Fruit fly (Drosophila melanogaster) whole organism, pupa: ENCODE data around the gene Rab26.

ENCODE experiments used
- CG10348 ChIP-seq: fragments of 200-800 bp; sonication (Bioruptor generic); IDR thresholded peaks from 2 replicates; pipeline ENCODE4 v1.3.6; 2022; ENCODE audit warnings: missing biosample characterization, missing genetic modification characterization
- CG12605 ChIP-seq: fragments of 200-800 bp; sonication (Bioruptor generic); IDR thresholded peaks from 2 replicates; pipeline ENCODE4 v1.3.6; 2022; ENCODE audit warnings: missing biosample characterization, missing genetic modification characterization
- CG13204 ChIP-seq: fragments of 200-800 bp; sonication (Bioruptor generic); optimal IDR thresholded peaks from 2 replicates; lab custom pipeline; 2018; ENCODE audit warnings: missing biosample characterization, mild to moderate bottlenecking, missing genetic modification characterization, moderate library complexity
- CG14655 ChIP-seq: fragments of 200-800 bp; sonication (Bioruptor generic); optimal IDR thresholded peaks from 3 replicates; lab custom pipeline; 2017; ENCODE audit warnings: mild to moderate bottlenecking, missing biosample characterization, missing genetic modification reagents, missing genetic modification characterization
- CG15710 ChIP-seq: fragments of 200-800 bp; sonication (Bioruptor generic); optimal IDR thresholded peaks from 2 replicates; lab custom pipeline; 2018; ENCODE audit warnings: missing biosample characterization, mild to moderate bottlenecking, missing genetic modification characterization, moderate library complexity
- CG17806 ChIP-seq: fragments of 200-800 bp; sonication (Bioruptor generic); optimal IDR thresholded peaks from 2 replicates; lab custom pipeline; 2018; ENCODE audit warnings: missing biosample characterization, mild to moderate bottlenecking, missing genetic modification characterization, moderate library complexity
- CG32121 ChIP-seq: fragments of 200-800 bp; sonication (Bioruptor generic); IDR thresholded peaks from 2 replicates; pipeline ENCODE4 v1.3.6; 2022; ENCODE audit warnings: missing biosample characterization, missing genetic modification characterization
- CG34367 ChIP-seq: fragments of 200-800 bp; sonication (Bioruptor generic); optimal IDR thresholded peaks from 2 replicates; lab custom pipeline; 2018; ENCODE audit warnings: missing biosample characterization, mild to moderate bottlenecking, missing genetic modification characterization
- CG4496 ChIP-seq: fragments of 200-800 bp; sonication (Bioruptor generic); IDR thresholded peaks from 3 replicates; pipeline ENCODE4 v1.3.6; 2022; ENCODE audit warnings: missing biosample characterization, missing genetic modification characterization
- CG8159 ChIP-seq: fragments of 200-800 bp; sonication (Bioruptor generic); optimal IDR thresholded peaks from 3 replicates; lab custom pipeline; 2018; ENCODE audit warnings: missing biosample characterization, mild to moderate bottlenecking, missing genetic modification characterization, moderate library complexity
- CG8301 ChIP-seq: fragments of 200-800 bp; sonication (Bioruptor generic); optimal IDR thresholded peaks from 2 replicates; lab custom pipeline; 2018; ENCODE audit warnings: missing biosample characterization, mild to moderate bottlenecking, missing genetic modification characterization
- CG9948 ChIP-seq: fragments of 200-800 bp; sonication (Bioruptor generic); optimal IDR thresholded peaks from 2 replicates; lab custom pipeline; 2018; ENCODE audit warnings: missing biosample characterization, mild to moderate bottlenecking, missing genetic modification characterization, moderate library complexity
- D1 ChIP-seq: fragments of 200-800 bp; sonication (Bioruptor generic); optimal IDR thresholded peaks from 2 replicates; lab custom pipeline; 2018; ENCODE audit warnings: missing biosample characterization, mild to moderate bottlenecking, missing genetic modification characterization, moderate library complexity
- EcR ChIP-seq: fragments of 200-800 bp; sonication (Bioruptor generic); optimal IDR thresholded peaks from 3 replicates; lab custom pipeline; 2019; ENCODE audit warnings: missing biosample characterization, missing genetic modification characterization, mild to moderate bottlenecking, moderate library complexity, missing genetic modification reagents
- Ets98B ChIP-seq: fragments of 200-800 bp; sonication (Bioruptor generic); IDR thresholded peaks from 2 replicates; pipeline ENCODE4 v1.3.6; 2022; ENCODE audit warnings: missing biosample characterization, missing genetic modification characterization
- Pif1A ChIP-seq: fragments of 200-800 bp; sonication (Bioruptor generic); optimal IDR thresholded peaks from 3 replicates; lab custom pipeline; 2016; ENCODE audit warnings: missing biosample characterization, missing genetic modification characterization
- Pif1B ChIP-seq: fragments of 200-800 bp; sonication (Bioruptor generic); optimal IDR thresholded peaks from 3 replicates; lab custom pipeline; 2016; ENCODE audit warnings: missing biosample characterization, missing genetic modification characterization
- Snoo ChIP-seq: fragments of 200-800 bp; sonication (Bioruptor generic); optimal IDR thresholded peaks from 3 replicates; lab custom pipeline; 2017; ENCODE audit warnings: missing biosample characterization, mild to moderate bottlenecking, missing genetic modification characterization, inconsistent platforms
- fd96Ca ChIP-seq: fragments of 200-800 bp; sonication (Bioruptor generic); IDR thresholded peaks from 3 replicates; pipeline ENCODE4 v1.3.6; 2022; ENCODE audit warnings: missing biosample characterization, missing genetic modification characterization
- gl ChIP-seq: fragments of 200-800 bp; sonication (Bioruptor generic); optimal IDR thresholded peaks from 2 replicates; lab custom pipeline; 2018; ENCODE audit warnings: missing biosample characterization, mild to moderate bottlenecking, missing genetic modification characterization
- rn ChIP-seq: fragments of 200-800 bp; sonication (Bioruptor generic); IDR thresholded peaks from 2 replicates; pipeline ENCODE4 v1.3.6; 2022; ENCODE audit warnings: missing biosample characterization, missing genetic modification characterization

Rab26 gene

dm6 chr3L:21297703-21298102, 20.9 kb upstream of the Rab26 start, which contains the start of gene Edg78E:
Gene Edg78E, minus strand, starts transcription at chr3L:21297803.
- TF ChIP-seq CG14655, result no peak
- no peak for TF ChIP-seq gl
- TF ChIP-seq Pif1A (GFP tag; lab: Kevin White, UChicago), result no peak

- TF ChIP-seq CG8159, result no peak
Measured at dm6 chr3L:21298375-21298774, 20.2 kb upstream of the Rab26 start, which contains the start of gene CG43702. Gene CG43702, plus strand, starts transcription at chr3L:21298675.

- TF ChIP-seq CG4496 (no peak), rn (GFP tag; lab: Robert Waterston, UW) (no peak), CG10348 (GFP tag; lab: Robert Waterston, UW) (no peak), Pif1A (GFP tag; lab: Kevin White, UChicago) (no peak), D1 (no peak), Pif1B (GFP tag; lab: Kevin White, UChicago) (no peak), CG32121 (GFP tag; lab: Robert Waterston, UW) (no peak), CG12605 (GFP tag; lab: Robert Waterston, UW) (no peak), Snoo (tag; lab: Kevin White, UChicago) (no peak), fd96Ca (no peak), CG34367 (no peak), CG15710 (no peak), CG9948 (tag; lab: Kevin White, UChicago) (no peak), EcR (no peak), gl (no peak)
Measured at dm6 chr3L:21299203-21299602, 19.4 kb upstream of the Rab26 start.

- no peak for TF ChIP-seq CG8159
- TF ChIP-seq CG12605 (GFP tag; lab: Robert Waterston, UW), result no peak
- TF ChIP-seq rn (GFP tag; lab: Robert Waterston, UW), result no peak
- no peak for TF ChIP-seq fd96Ca
- no peak for TF ChIP-seq CG4496
- no peak for TF ChIP-seq CG32121 (GFP tag; lab: Robert Waterston, UW)
- TF ChIP-seq CG15710, result no peak
- TF ChIP-seq CG14655, result no peak
- no peak for TF ChIP-seq CG8301 (tag; lab: Kevin White, UChicago)
- TF ChIP-seq Ets98B (GFP tag; lab: Robert Waterston, UW), result no peak
- no peak for TF ChIP-seq CG10348 (GFP tag; lab: Robert Waterston, UW)
- no peak for TF ChIP-seq CG9948 (tag; lab: Kevin White, UChicago)
- TF ChIP-seq Pif1B (GFP tag; lab: Kevin White, UChicago), result no peak
- TF ChIP-seq D1, result no peak
- no peak for TF ChIP-seq EcR
- TF ChIP-seq Snoo (tag; lab: Kevin White, UChicago), result no peak
- no peak for TF ChIP-seq gl
- no peak for TF ChIP-seq Pif1A (GFP tag; lab: Kevin White, UChicago)
- TF ChIP-seq CG34367, result no peak
- no peak for TF ChIP-seq CG13204
Measured at dm6 chr3L:21300280-21300679, 18.3 kb upstream of the Rab26 start, which contains the start of gene Cpr78Cc. Gene Cpr78Cc, plus strand, starts transcription at chr3L:21300580.

DNA sequence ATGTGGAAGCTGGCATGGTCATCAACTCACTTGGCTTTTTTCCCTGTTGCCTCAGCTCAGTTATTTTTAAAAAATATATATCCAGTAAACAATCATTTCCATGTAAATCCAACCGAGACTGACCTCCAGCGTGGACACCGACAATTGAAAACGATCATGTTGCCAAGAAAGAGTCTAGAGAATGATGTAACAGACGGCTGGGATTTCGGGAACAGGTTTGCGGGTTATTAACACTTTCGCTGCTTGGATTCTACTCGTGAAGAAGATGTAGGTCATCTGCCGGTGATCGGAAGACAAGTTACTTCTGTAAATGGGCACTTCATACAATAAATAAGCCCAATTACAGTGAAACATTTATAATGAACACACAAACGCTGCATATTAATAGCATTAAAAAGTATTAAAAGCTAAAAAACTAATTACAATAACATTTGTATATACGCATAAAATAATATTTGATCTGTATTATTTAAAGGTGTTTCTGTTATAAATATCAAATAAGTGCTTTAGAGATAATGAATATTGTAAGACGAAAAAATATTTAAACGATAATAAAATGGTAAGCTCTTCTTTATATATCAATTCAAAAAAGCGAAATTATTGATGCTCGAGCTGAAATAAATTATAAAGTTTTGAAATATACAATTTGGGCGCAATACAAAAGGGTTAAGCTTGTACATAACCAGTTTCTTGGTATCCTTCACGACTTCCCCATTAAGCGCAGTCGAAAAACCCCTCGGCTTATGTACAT, 16.7 kb upstream of the Rab26 start:
- TF ChIP-seq fd96Ca (no peak), Snoo (tag; lab: Kevin White, UChicago) (no peak), CG10348 (GFP tag; lab: Robert Waterston, UW) (no peak), CG32121 (GFP tag; lab: Robert Waterston, UW) (no peak), CG34367 (no peak), CG8159 (peak; percentile 67), Ets98B (GFP tag; lab: Robert Waterston, UW) (no peak), CG9948 (tag; lab: Kevin White, UChicago) (peak; percentile 8), CG14655 (no peak), D1 (no peak), CG15710 (peak; percentile 51), CG8301 (tag; lab: Kevin White, UChicago) (no peak), EcR (peak; percentile 91), gl (no peak), Pif1A (GFP tag; lab: Kevin White, UChicago) (no peak), CG17806 (tag; lab: Kevin White, UChicago) (no peak), CG13204 (no peak), CG4496 (no peak), CG12605 (GFP tag; lab: Robert Waterston, UW) (no peak)

DNA sequence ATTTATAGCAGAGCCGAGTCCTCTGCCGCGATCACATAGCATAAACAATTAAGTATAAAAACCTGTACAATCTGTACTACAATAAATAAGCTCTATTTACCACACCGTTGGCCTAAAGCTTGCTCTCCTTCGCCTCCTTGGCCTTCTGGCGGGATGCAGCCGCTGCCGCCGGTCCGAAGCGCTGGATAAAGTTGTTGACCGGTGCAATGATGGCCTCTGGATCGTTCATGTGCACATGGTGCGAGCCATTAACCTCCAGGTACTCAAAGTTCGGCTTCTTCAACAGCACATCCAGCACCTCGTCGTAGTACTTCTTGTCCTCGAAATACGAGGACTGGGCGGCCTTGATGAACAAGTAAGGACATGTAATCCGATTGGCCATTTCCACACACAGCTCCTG, 16.1 kb upstream of the Rab26 start:
- TF ChIP-seq EcR (peak; percentile 96), fd96Ca (no peak), gl (no peak), CG13204 (peak; percentile 9)

dm6 chr3L:21303659-21304058, 14.9 kb upstream of the Rab26 start:
- no peak for TF ChIP-seq CG8301 (tag; lab: Kevin White, UChicago)
- no peak for TF ChIP-seq gl
- no peak for TF ChIP-seq CG17806 (tag; lab: Kevin White, UChicago)
- TF ChIP-seq CG34367, result no peak
- TF ChIP-seq CG9948 (tag; lab: Kevin White, UChicago), result no peak
- no peak for TF ChIP-seq Snoo (tag; lab: Kevin White, UChicago)
- TF ChIP-seq rn (GFP tag; lab: Robert Waterston, UW), result no peak
- no peak for TF ChIP-seq Pif1A (GFP tag; lab: Kevin White, UChicago)
- no peak for TF ChIP-seq CG12605 (GFP tag; lab: Robert Waterston, UW)
- no peak for TF ChIP-seq Ets98B (GFP tag; lab: Robert Waterston, UW)
- TF ChIP-seq CG4496, result no peak
- no peak for TF ChIP-seq CG14655
- no peak for TF ChIP-seq CG32121 (GFP tag; lab: Robert Waterston, UW)
- no peak for TF ChIP-seq CG15710
- no peak for TF ChIP-seq EcR
- no peak for TF ChIP-seq CG8159
- TF ChIP-seq Pif1B (GFP tag; lab: Kevin White, UChicago), result no peak
- TF ChIP-seq CG10348 (GFP tag; lab: Robert Waterston, UW), result no peak
- no peak for TF ChIP-seq fd96Ca
- TF ChIP-seq D1, result no peak
